Worm (Caenorhabditis elegans) whole organism, young adult: ENCODE results near the gene myo-3.

Source experiments
- dpff-1 ChIP-seq: sonication (generic microtip); optimal IDR thresholded peaks from 2 replicates; lab custom pipeline; 2017; ENCODE audit warnings: mild to moderate bottlenecking, missing genetic modification characterization, missing compliant biosample characterization
- efl-1 ChIP-seq: fragments of 150-350 bp; optimal IDR thresholded peaks from 2 replicates; lab custom pipeline; 2014; ENCODE audit warnings: missing biosample characterization, missing genetic modification reagents, missing genetic modification characterization
- mes-4 ChIP-seq: sonication (generic microtip); optimal IDR thresholded peaks from 2 replicates; lab custom pipeline; 2016; ENCODE audit warnings: missing genotype, missing genetic modification characterization, missing compliant biosample characterization
- nhr-90 ChIP-seq: sonication (generic microtip); optimal IDR thresholded peaks from 2 replicates; lab custom pipeline; 2016; ENCODE audit warnings: missing genotype, mild to moderate bottlenecking, missing genetic modification characterization, missing compliant biosample characterization
- snpc-4 ChIP-seq, 5 experiments: fragments of 150-350 bp in 1 of 5; sonication (generic microtip) in 4 of 5; optimal IDR thresholded peaks; 2 replicates each; lab custom pipeline; 2014 to 2018; ENCODE audit warnings: missing genetic modification characterization in 5 of 5, missing biosample characterization in 3 of 5, antibody characterized with exemption in 2 of 5, mild to moderate bottlenecking in 2 of 5, missing compliant biosample characterization in 2 of 5, missing genotype in 2 of 5, moderate library complexity in 2 of 5, missing genetic modification reagents in 1 of 5
- zfh-2 ChIP-seq: fragments of 200-800 bp; sonication (Bioruptor generic); conservative IDR thresholded peaks from 2 replicates; pipeline ENCODE4 v1.3.6; 2022; ENCODE audit warnings: missing genetic modification reagents, missing genetic modification characterization, missing compliant biosample characterization

- TF ChIP-seq dpff-1 (tag; lab: Kevin White, UChicago) (no peak), snpc-4 (GFP tag; optimal IDR thresholded peaks at IDR 0.05; lab: Kevin White, UChicago) (no peak), snpc-4 (tag; optimal IDR thresholded peaks at IDR 0.05; lab: Kevin White, UChicago) (no peak), mes-4 (tag; lab: Kevin White, UChicago) (no peak), efl-1 (no peak), zfh-2 (no peak), nhr-90 (tag; lab: Kevin White, UChicago) (no peak)
Observed at ce11 chrV:12283187-12283586, 49.0 kb upstream of the myo-3 start, which contains the start of gene F55C5.10.
